Fruit fly (Drosophila melanogaster): ENCODE measurements around the gene kuz.

Gene kuz

dm6 chr2L:13514262-13514937, 35.5 kb upstream of the kuz start (continued):
- TF ChIP-seq CG2875 (GFP tag; optimal IDR thresholded peaks at IDR 0.05) = peak; percentile 34
- no peak for TF ChIP-seq luna (GFP tag; optimal IDR thresholded peaks at IDR 0.05)
- TF ChIP-seq Lhr (GFP tag; optimal IDR thresholded peaks at IDR 0.05) = peak; percentile 5
- peak; percentile 70 for TF ChIP-seq tgo (GFP tag; IDR thresholded peaks at IDR 0.05)
- TF ChIP-seq Hand (GFP tag; optimal IDR thresholded peaks at IDR 0.05) = peak; percentile 30
- TF ChIP-seq Antp (GFP tag; optimal IDR thresholded peaks at IDR 0.05) = no peak
- no peak for TF ChIP-seq dimm (GFP tag; IDR thresholded peaks at IDR 0.05)
- no peak for TF ChIP-seq Nf-YA (GFP tag; IDR thresholded peaks at IDR 0.05)
- no peak for TF ChIP-seq maf-S (GFP tag; optimal IDR thresholded peaks at IDR 0.05)
- no peak for TF ChIP-seq CG12299 (tag; optimal IDR thresholded peaks at IDR 0.05)
- TF ChIP-seq gcm (GFP tag; optimal IDR thresholded peaks at IDR 0.05) = peak; percentile 0
- TF ChIP-seq Bgb (GFP tag; IDR thresholded peaks at IDR 0.05; ENCODE audit: partially characterized antibody) = no peak
- TF ChIP-seq CG16863 (GFP tag; optimal IDR thresholded peaks at IDR 0.05) = no peak
- peak; percentile 71 for TF ChIP-seq CG13424 (tag; optimal IDR thresholded peaks at IDR 0.05)
- peak; percentile 69 for TF ChIP-seq CG8924 (tag; optimal IDR thresholded peaks at IDR 0.05)
- peak; percentile 63; the same call in 2 of the 3 replicates for TF ChIP-seq Dbx (GFP tag; IDR thresholded peaks at IDR 0.05)
- peak; percentile 46 for TF ChIP-seq CG6683 (GFP tag; optimal IDR thresholded peaks at IDR 0.05)
- TF ChIP-seq cg (GFP tag; optimal IDR thresholded peaks at IDR 0.05) = peak; percentile 3
- TF ChIP-seq CG12236 (GFP tag; optimal IDR thresholded peaks at IDR 0.05) = no peak
- peak; percentile 66 for TF ChIP-seq CG9932 (GFP tag; IDR thresholded peaks at IDR 0.05)
- TF ChIP-seq wek (GFP tag; optimal IDR thresholded peaks at IDR 0.05) = peak; percentile 24
- peak; percentile 33 for TF ChIP-seq BtbVII (GFP tag; optimal IDR thresholded peaks at IDR 0.05)
- TF ChIP-seq CG4404 (GFP tag; IDR thresholded peaks at IDR 0.05) = peak; percentile 55
- TF ChIP-seq eve (GFP tag; optimal IDR thresholded peaks at IDR 0.05) = peak in 1 of 2 experiments; percentile 67
- TF ChIP-seq Ravus (GFP tag; IDR thresholded peaks at IDR 0.05) = no peak; the same call in 1 of the 2 replicates
- peak; percentile 56 for TF ChIP-seq ind (GFP tag; optimal IDR thresholded peaks at IDR 0.05)
- 0 out of 2 replicates have a peak, but pooled peaks have one; percentile 17 for TF ChIP-seq sna (GFP tag; IDR thresholded peaks at IDR 0.05; ENCODE audit: partially characterized antibody)
- no peak for TF ChIP-seq en (GFP tag; optimal IDR thresholded peaks at IDR 0.05)
- peak; percentile 37 for TF ChIP-seq onecut (GFP tag; IDR thresholded peaks at IDR 0.05)
- TF ChIP-seq CG12659 (GFP tag; optimal IDR thresholded peaks at IDR 0.05) = peak; percentile 62
- no peak for TF ChIP-seq CG1792 (GFP tag; optimal IDR thresholded peaks at IDR 0.05)
- peak; percentile 76 for TF ChIP-seq lmd (GFP tag; IDR thresholded peaks at IDR 0.05)
- TF ChIP-seq CG5180 (GFP tag; optimal IDR thresholded peaks at IDR 0.05) = peak; percentile 10
- peak; percentile 24; the same call in 2 of the 3 replicates for TF ChIP-seq Mrtf (GFP tag; IDR thresholded peaks at IDR 0.05)
- TF ChIP-seq Lpt (GFP tag; optimal IDR thresholded peaks at IDR 0.05) = no peak
- peak; percentile 45 for TF ChIP-seq wdn (GFP tag; IDR thresholded peaks at IDR 0.05)
- TF ChIP-seq cato (GFP tag; optimal IDR thresholded peaks at IDR 0.05; ENCODE audit: borderline replicate concordance) = no peak
- no peak for TF ChIP-seq Bteb2 (GFP tag; optimal IDR thresholded peaks at IDR 0.05)
- TF ChIP-seq chn (GFP tag; optimal IDR thresholded peaks at IDR 0.05) = no peak
- no peak for TF ChIP-seq gfzf (GFP tag; optimal IDR thresholded peaks at IDR 0.05)
- no peak for TF ChIP-seq hkb (optimal IDR thresholded peaks at IDR 0.05)
- TF ChIP-seq hkb (GFP tag; IDR thresholded peaks at IDR 0.05) = peak; percentile 12; the same call in 1 of the 2 replicates
- peak; percentile 65 for TF ChIP-seq org-1 (GFP tag; optimal IDR thresholded peaks at IDR 0.05)
- TF ChIP-seq CG12155 (GFP tag; optimal IDR thresholded peaks at IDR 0.05) = peak; percentile 14
- no peak for TF ChIP-seq CG15696 (tag; optimal IDR thresholded peaks at IDR 0.05)
- peak in 1 of 2 experiments; percentile 30 for TF ChIP-seq chif (GFP tag; optimal IDR thresholded peaks at IDR 0.05)
- no peak for TF ChIP-seq CG8281 (tag; optimal IDR thresholded peaks at IDR 0.05)
- no peak for TF ChIP-seq ftz-f1 (GFP tag; optimal IDR thresholded peaks at IDR 0.05)
- no peak for TF ChIP-seq Camta (GFP tag; optimal IDR thresholded peaks at IDR 0.05)
- TF ChIP-seq dm (GFP tag; optimal IDR thresholded peaks at IDR 0.05) = no peak
